Fruit fly (Drosophila melanogaster) whole organism, wandering third instar larva: ENCODE data around the gene CG6149.

Experiments used
- Abd-B ChIP-seq: fragments of >200 bp; optimal IDR thresholded peaks from 2 replicates; lab custom pipeline; 2017; ENCODE audit warnings: missing biosample characterization, missing genetic modification characterization
- Dfd ChIP-seq: fragments of >200 bp; optimal IDR thresholded peaks from 2 replicates; lab custom pipeline; 2017; ENCODE audit warnings: missing biosample characterization, missing genetic modification characterization
- GATAd ChIP-seq: sonication (Bioruptor generic); optimal IDR thresholded peaks from 2 replicates; lab custom pipeline; 2016; ENCODE audit warnings: missing biosample characterization, missing genetic modification characterization
- HLH106 ChIP-seq: fragments of 200-800 bp; optimal IDR thresholded peaks from 3 replicates; lab custom pipeline; 2019; ENCODE audit warnings: missing biosample characterization, mild to moderate bottlenecking, missing genetic modification characterization, moderate library complexity
- Hnf4 ChIP-seq: fragments of 200-800 bp; sonication (Bioruptor generic); optimal IDR thresholded peaks from 2 replicates; lab custom pipeline; 2016; ENCODE audit warnings: missing biosample characterization, mild to moderate bottlenecking, missing genetic modification characterization
- Hr78 ChIP-seq: fragments of >200 bp; optimal IDR thresholded peaks from 2 replicates; lab custom pipeline; 2017; ENCODE audit warnings: missing biosample characterization, missing genetic modification characterization
- Jra ChIP-seq: sonication (Bioruptor generic); optimal IDR thresholded peaks from 2 replicates; lab custom pipeline; 2016; ENCODE audit warnings: missing biosample characterization, missing genetic modification characterization
- Mio ChIP-seq: sonication (Bioruptor generic); optimal IDR thresholded peaks from 2 replicates; lab custom pipeline; 2016; ENCODE audit warnings: missing biosample characterization, missing genetic modification characterization
- Myc ChIP-seq: fragments of >200 bp; optimal IDR thresholded peaks from 2 replicates; lab custom pipeline; 2017
- N ChIP-seq: fragments of >200 bp; optimal IDR thresholded peaks from 2 replicates; lab custom pipeline; 2018; ENCODE audit warnings: missing biosample characterization, missing external identifiers, missing genetic modification characterization
- OdsH ChIP-seq: fragments of 200-800 bp; sonication (Bioruptor generic); optimal IDR thresholded peaks from 2 replicates; lab custom pipeline; 2016; ENCODE audit warnings: missing biosample characterization, mild to moderate bottlenecking, missing genetic modification characterization
- Sp1 ChIP-seq: fragments of 200-800 bp; sonication (Bioruptor generic); optimal IDR thresholded peaks from 3 replicates; lab custom pipeline; 2019; ENCODE audit warnings: missing biosample characterization, mild to moderate bottlenecking, missing genetic modification characterization, moderate library complexity
- Vsx2 ChIP-seq: fragments of 200-300, 225-300 bp; sonication (Bioruptor generic); optimal IDR thresholded peaks from 2 replicates; lab custom pipeline; 2018; ENCODE audit warnings: missing biosample characterization, missing genetic modification characterization; ENCODE audit not compliant: partially characterized antibody
- br ChIP-seq: fragments of 200-800 bp; sonication (Bioruptor generic); optimal IDR thresholded peaks from 2 replicates; lab custom pipeline; 2016; ENCODE audit warnings: missing biosample characterization, missing genetic modification characterization
- brk ChIP-seq: fragments of 200-800 bp; sonication (Bioruptor generic); optimal IDR thresholded peaks from 2 replicates; lab custom pipeline; 2016; ENCODE audit warnings: missing biosample characterization, mild to moderate bottlenecking, missing genetic modification characterization
- dl ChIP-seq, 2 experiments: fragments of 175-275, 200-275 bp in 1 of 2; fragments of 200-275 bp in 1 of 2; sonication (Bioruptor generic); optimal IDR thresholded peaks; lab custom pipeline; 2018; ENCODE audit warnings: mild to moderate bottlenecking in 2 of 2, missing biosample characterization in 2 of 2, missing genetic modification characterization in 2 of 2, moderate library complexity in 2 of 2; ENCODE audit not compliant: partially characterized antibody in 2 of 2, insufficient read depth in 1 of 2
- dsf ChIP-seq: sonication (Bioruptor generic); optimal IDR thresholded peaks from 2 replicates; lab custom pipeline; 2016; ENCODE audit warnings: missing biosample characterization, missing genetic modification characterization, borderline replicate concordance
- ey ChIP-seq: fragments of 200-800 bp; sonication (Bioruptor generic); optimal IDR thresholded peaks from 2 replicates; lab custom pipeline; 2016; ENCODE audit warnings: missing biosample characterization, missing genetic modification characterization
- foxo ChIP-seq, 2 experiments: fragments of 200-800 bp; sonication (Bioruptor generic); optimal IDR thresholded peaks; 2 replicates in 1 of 2; 3 replicates in 1 of 2; lab custom pipeline; 2016 to 2017; ENCODE audit warnings: missing biosample characterization in 2 of 2, missing genetic modification characterization in 2 of 2
- fru ChIP-seq: fragments of 200-800 bp; sonication (Bioruptor generic); optimal IDR thresholded peaks from 3 replicates; lab custom pipeline; 2016; ENCODE audit warnings: missing biosample characterization, mild to moderate bottlenecking, missing genetic modification characterization
- h ChIP-seq: fragments of 200-800 bp; sonication (Bioruptor generic); optimal IDR thresholded peaks from 3 replicates; lab custom pipeline; 2016; ENCODE audit warnings: missing biosample characterization, mild to moderate bottlenecking, missing genetic modification characterization
- lola ChIP-seq: fragments of >200 bp; optimal IDR thresholded peaks from 2 replicates; lab custom pipeline; 2017; ENCODE audit warnings: missing biosample characterization, missing genetic modification characterization
- pan ChIP-seq: fragments of >200 bp; optimal IDR thresholded peaks from 2 replicates; lab custom pipeline; 2017
- psq ChIP-seq: fragments of 200-800 bp; sonication (Bioruptor generic); optimal IDR thresholded peaks from 3 replicates; lab custom pipeline; 2017; ENCODE audit warnings: missing biosample characterization, mild to moderate bottlenecking, missing genetic modification characterization, moderate library complexity
- sage ChIP-seq: fragments of 200-800 bp; sonication (Bioruptor generic); optimal IDR thresholded peaks from 2 replicates; lab custom pipeline; 2016; ENCODE audit warnings: missing biosample characterization, mild to moderate bottlenecking, missing genetic modification characterization
- usp ChIP-seq: fragments of >200 bp; optimal IDR thresholded peaks from 2 replicates; lab custom pipeline; 2017; ENCODE audit warnings: missing biosample characterization, missing genetic modification characterization
- woc ChIP-seq: sonication (Bioruptor generic); optimal IDR thresholded peaks from 2 replicates; lab custom pipeline; 2016; ENCODE audit warnings: missing biosample characterization, mild to moderate bottlenecking, missing genetic modification characterization

CG6149 gene

DNA sequence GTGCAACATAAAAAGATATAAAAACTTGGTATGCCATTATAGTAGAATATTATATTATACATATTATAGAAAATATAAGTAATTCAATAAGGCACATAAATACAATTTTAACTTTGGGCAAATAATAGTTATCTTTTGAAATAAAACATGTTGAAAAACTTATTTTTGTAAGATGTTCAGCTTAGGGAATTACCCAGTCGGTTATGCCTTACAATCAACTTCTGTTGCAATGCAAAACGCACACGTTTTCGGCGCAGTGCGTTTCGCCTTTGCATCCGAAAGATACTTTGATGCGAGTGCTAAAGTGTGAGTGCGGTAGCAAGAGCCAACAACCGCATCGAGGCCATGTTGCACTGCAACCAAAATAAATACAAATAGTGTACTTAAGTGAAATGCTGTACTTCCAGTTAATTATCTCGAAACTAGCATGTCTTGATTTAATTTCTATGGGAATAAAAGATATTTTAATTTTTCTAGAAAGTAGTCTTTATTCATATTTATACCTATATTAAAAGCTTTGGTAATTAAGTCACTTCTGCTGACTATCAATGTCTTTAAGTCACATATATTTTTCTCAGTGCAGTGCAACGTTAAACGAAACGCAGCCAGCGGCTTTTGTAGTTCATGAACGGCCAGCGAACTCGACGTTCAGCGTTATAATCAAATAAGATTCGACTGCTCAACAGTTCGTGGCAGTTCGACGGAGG, 11.9 kb upstream of the CG6149 start (continued):
- TF ChIP-seq fru (GFP tag; lab: Kevin White, UChicago) (peak; percentile 77), br (GFP tag; lab: Kevin White, UChicago) (peak; percentile 66), dsf (GFP tag; lab: Kevin White, UChicago) (no peak), Mio (no peak)

DNA sequence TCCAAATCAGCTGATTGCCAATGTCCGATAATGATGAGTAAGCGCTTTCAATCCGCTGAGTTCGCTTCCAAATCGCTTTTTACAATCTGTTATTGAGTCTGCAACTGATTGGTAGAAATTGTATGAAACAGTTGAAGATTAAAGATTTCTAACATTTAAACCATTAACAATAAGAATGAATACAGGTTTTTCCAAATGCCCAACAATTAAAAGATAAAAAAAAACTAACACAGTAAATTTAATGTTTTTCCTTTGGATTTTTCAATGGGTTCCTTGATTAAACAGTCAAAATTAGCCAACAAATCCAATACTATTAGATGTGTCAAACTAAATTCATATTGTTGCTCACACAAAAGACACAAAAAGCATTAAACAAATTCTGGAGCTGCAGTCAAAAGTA, 9.6 kb upstream of the CG6149 start, which contains the start of gene CG7557:
Gene CG7557 (plus strand): TSS at position 301 of the 400 bp plus-strand sequence.
- TF ChIP-seq woc (GFP tag; lab: Kevin White, UChicago), result no peak
- TF ChIP-seq brk (GFP tag; lab: Kevin White, UChicago), result no peak
- no peak for TF ChIP-seq dl (GFP tag; optimal IDR thresholded peaks at IDR 0.05; lab: Kevin White, UChicago; ENCODE audit: insufficient read depth in 1 of 2, partially characterized antibody in 2 of 2)
- TF ChIP-seq pan (lab: Kevin White, UChicago), result no peak
- no peak for TF ChIP-seq ey
- no peak for TF ChIP-seq h (GFP tag; lab: Kevin White, UChicago)
- TF ChIP-seq Hr78 (GFP tag; lab: Kevin White, UChicago), result no peak
- TF ChIP-seq Myc (lab: Kevin White, UChicago), result no peak
- TF ChIP-seq HLH106, result no peak
- TF ChIP-seq usp, result no peak
- TF ChIP-seq Dfd (GFP tag; lab: Kevin White, UChicago), result no peak
- no peak for TF ChIP-seq psq (GFP tag; lab: Kevin White, UChicago)

DNA sequence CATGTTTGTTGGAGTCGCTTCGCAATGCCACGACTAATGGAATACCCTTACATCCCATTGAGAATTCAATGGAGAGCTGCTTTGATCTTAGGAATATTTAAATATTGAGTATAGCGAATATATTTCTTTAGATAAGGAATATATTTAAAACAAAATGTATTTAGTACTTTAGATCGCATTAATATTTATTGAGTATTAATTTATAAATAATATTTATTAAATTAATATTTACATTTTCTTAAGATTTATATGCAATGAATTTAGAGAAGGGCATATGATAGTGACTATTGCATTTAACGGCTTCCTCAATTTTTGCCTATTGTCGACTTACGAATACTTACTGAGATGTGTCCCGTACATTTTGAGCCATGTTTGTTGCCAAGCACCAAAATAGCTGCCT, 8.9 kb upstream of the CG6149 start:
- no peak for TF ChIP-seq N (GFP tag; lab: Kevin White, UChicago)
- no peak for TF ChIP-seq Jra (GFP tag; lab: Kevin White, UChicago)
- TF ChIP-seq Hr78 (GFP tag; lab: Kevin White, UChicago), result no peak
- TF ChIP-seq, all 38 proteins: peak for 0

DNA sequence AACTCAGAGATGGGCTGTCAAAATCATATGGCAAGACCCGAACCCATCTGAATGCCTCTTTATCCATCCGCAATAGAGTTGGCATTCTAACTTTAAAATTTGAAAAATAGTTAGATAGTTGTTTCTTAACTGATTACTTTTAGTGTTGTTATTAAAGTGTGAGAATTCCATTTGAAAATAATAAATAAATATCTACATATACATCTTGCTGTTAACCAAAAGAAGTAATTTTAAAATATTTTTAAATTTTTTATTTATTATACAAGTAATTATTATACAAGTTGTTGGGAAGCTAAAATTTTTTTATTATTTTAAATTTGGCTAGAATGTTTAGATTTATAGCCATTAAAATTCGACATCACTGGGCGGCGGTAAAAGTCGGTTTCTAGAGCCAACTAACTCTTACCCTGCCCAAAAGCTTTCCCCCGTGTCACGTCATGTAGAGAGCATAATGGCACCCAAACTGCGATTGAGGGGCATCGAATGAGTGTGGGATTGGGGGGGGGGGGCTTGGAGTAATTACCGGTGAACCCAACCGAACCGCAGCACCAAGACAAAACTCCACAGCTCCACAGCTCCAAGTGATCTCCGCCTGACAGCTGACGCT, 8.3 kb upstream of the CG6149 start:
- TF ChIP-seq Sp1 (GFP tag; lab: Kevin White, UChicago) (peak; percentile 11), fru (GFP tag; lab: Kevin White, UChicago) (peak; percentile 2), foxo (GFP tag; optimal IDR thresholded peaks at IDR 0.05; lab: Kevin White, UChicago) (peak in 1 of 2 experiments; percentile 2), HLH106 (peak; percentile 16), Dfd (GFP tag; lab: Kevin White, UChicago) (peak; percentile 42), Hnf4 (no peak), psq (GFP tag; lab: Kevin White, UChicago) (peak; percentile 15), brk (GFP tag; lab: Kevin White, UChicago) (no peak)

DNA sequence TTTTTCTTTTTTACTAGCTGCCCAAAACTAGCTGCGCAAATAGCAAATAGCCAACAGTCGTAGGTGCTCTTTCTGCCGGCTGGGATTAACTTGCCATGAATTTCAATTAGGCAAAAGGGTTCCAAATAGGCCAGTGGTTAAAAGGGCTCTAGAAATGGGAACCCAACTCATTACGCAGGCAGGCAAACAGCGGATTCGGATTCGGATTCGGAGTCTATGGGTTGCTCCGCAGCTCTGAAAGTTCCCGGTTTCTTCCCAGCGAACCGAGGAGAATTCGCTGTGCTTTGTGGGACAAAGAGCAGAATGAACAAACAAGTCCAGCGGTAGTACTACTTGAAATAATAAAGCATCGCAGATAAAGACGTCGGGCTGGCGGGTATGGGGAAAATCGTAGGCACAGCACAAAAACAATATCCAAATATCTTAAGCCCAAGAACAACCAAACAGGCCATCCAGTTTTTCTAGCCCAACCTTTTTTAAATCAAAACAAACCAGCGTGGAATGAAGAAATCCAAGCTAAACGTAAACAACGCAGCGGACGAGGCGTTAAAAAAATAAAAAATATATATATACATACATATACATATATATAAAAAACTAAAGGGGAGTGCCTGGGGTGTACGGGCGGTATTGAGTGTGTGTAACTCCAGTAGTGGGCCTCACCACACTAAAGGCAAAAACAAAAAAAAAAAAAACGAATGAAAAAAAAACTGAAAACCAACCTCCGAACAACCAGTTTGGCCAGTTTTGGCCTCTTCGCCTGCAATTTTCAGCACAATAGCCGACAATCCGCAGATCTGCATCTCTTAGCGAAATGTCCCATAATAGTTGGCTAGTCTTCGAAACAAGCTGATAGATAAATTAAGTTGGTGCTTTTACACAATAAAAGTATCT, 6.9 kb upstream of the CG6149 start:
- TF ChIP-seq Vsx2 (GFP tag; lab: Kevin White, UChicago) (no peak), h (GFP tag; lab: Kevin White, UChicago) (no peak), GATAd (no peak), sage (no peak), psq (GFP tag; lab: Kevin White, UChicago) (peak; percentile 55)
- TF ChIP-seq, all 38 proteins: peak for 1

DNA sequence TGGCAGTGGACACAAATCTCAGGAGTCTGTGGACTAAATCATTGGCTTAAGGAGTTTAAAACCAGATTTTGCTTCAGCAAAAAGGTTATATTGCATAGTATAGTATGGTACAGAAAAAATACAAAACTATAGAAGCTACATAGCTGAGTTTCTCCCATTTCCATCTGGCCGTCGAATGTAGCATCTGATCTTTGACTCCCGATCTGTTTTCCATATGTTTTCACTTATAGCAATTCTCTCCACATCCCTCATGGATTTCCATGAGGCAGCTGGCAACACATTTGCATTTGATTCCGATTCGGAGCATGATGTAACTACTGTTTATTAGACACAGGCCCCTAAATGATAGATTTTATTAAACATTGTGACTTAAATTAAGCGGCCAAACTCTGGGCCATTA, 5.5 kb upstream of the CG6149 start:
- TF ChIP-seq Abd-B (GFP tag; lab: Kevin White, UChicago) (no peak), brk (GFP tag; lab: Kevin White, UChicago) (no peak), dl (GFP tag; optimal IDR thresholded peaks at IDR 0.05; lab: Kevin White, UChicago; ENCODE audit: insufficient read depth in 1 of 2, partially characterized antibody in 2 of 2) (no peak), usp (no peak), psq (GFP tag; lab: Kevin White, UChicago) (no peak), ey (no peak), HLH106 (no peak), lola (GFP tag; lab: Kevin White, UChicago) (no peak), Hnf4 (no peak), Sp1 (GFP tag; lab: Kevin White, UChicago) (no peak), Jra (GFP tag; lab: Kevin White, UChicago) (no peak), OdsH (GFP tag; lab: Kevin White, UChicago) (no peak)
